Worm (Caenorhabditis elegans): ENCODE results near the gene M163.11.

M163.11 gene

DNA sequence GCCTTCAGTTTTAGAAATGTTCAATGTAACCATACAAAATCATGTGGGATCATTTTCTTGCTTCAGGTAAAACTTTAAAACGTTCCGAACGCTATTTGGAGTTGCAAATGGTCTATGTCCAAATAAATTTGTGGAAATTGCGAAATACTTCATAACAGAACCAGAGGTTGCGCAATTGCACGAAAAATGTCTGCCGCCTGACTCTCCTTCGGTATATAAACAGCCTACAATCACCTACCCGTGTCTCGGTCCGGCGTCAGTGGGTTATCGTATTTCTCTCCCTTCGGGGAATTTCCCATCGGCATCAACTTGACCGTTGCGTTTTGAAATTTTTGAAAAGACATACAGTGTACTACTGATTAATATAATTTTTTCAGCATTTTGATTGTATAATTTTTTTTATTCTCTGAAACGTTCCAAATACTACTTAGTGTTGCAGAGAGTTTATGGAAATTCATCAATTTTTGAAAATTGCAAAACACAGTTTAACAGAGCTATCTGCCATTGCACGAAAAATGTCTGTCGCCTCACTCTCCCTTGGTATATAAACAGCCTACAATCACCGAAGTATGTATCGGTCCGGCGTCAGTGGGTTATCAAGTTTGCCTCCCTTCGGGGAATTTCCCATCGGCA lies 2.4 kb upstream of the M163.11 start (continued):
- no peak for TF ChIP-seq nhr-76 (tag; optimal IDR thresholded peaks at IDR 0.05)
- TF ChIP-seq nhr-71 (tag; optimal IDR thresholded peaks at IDR 0.05), result peak; percentile 61
- no peak for TF ChIP-seq ceh-63 (GFP tag; optimal IDR thresholded peaks at IDR 0.05)
- peak in 2 of 3 experiments; percentile 15 to 30 for TF ChIP-seq dpl-1 (GFP tag; optimal IDR thresholded peaks at IDR 0.05)
- peak; percentile 51 for TF ChIP-seq jun-1 (tag; optimal IDR thresholded peaks at IDR 0.05)
- no peak for TF ChIP-seq aly-2 (tag; optimal IDR thresholded peaks at IDR 0.05)
- TF ChIP-seq mef-2 (tag; optimal IDR thresholded peaks at IDR 0.05), result no peak
- peak; percentile 38 to 57 (median 46) for TF ChIP-seq ceh-82 (tag; optimal IDR thresholded peaks at IDR 0.05)
- TF ChIP-seq egl-13 (tag; optimal IDR thresholded peaks at IDR 0.05), result no peak
- TF ChIP-seq lin-15B (tag; optimal IDR thresholded peaks at IDR 0.05), result no peak
- no peak for TF ChIP-seq blmp-1 (tag; optimal IDR thresholded peaks at IDR 0.05)
- peak; percentile 6 to 53 for TF ChIP-seq lsy-2 (tag; optimal IDR thresholded peaks at IDR 0.05)
- peak in 1 of 2 experiments; percentile 19 for TF ChIP-seq efl-1 (optimal IDR thresholded peaks at IDR 0.05)
- TF ChIP-seq efl-1 (GFP tag; optimal IDR thresholded peaks at IDR 0.05 in 1 of 2), result peak in 1 of 2 experiments; percentile 95
- no peak for TF ChIP-seq vab-15 (tag; optimal IDR thresholded peaks at IDR 0.05)
- no peak for TF ChIP-seq egl-27 (tag; optimal IDR thresholded peaks at IDR 0.05)
- peak; percentile 7 for TF ChIP-seq unc-130 (tag; optimal IDR thresholded peaks at IDR 0.05)
- TF ChIP-seq nhr-237 (tag; optimal IDR thresholded peaks at IDR 0.05), result no peak
- no peak for TF ChIP-seq ama-1 (optimal IDR thresholded peaks at IDR 0.05)
- no peak for TF ChIP-seq mab-9 (GFP tag; IDR thresholded peaks at IDR 0.05)
- no peak for TF ChIP-seq ceh-90 (tag; optimal IDR thresholded peaks at IDR 0.05)
- TF ChIP-seq aha-1 (tag; optimal IDR thresholded peaks at IDR 0.05), result no peak
- TF ChIP-seq C16A3.4 (tag; optimal IDR thresholded peaks at IDR 0.05), result peak; percentile 65
- TF ChIP-seq skn-1 (tag; optimal IDR thresholded peaks at IDR 0.05), result peak; percentile 83
- peak; percentile 56 for TF ChIP-seq elt-2 (tag; optimal IDR thresholded peaks at IDR 0.05)
- TF ChIP-seq C04F5.9 (tag; optimal IDR thresholded peaks at IDR 0.05), result no peak
- TF ChIP-seq nhr-11 (tag; optimal IDR thresholded peaks at IDR 0.05), result no peak
- peak; percentile 82 for TF ChIP-seq nhr-85 (tag)
- no peak for TF ChIP-seq ets-5 (GFP tag; IDR thresholded peaks at IDR 0.05)
- TF ChIP-seq lin-14 (GFP tag; optimal IDR thresholded peaks at IDR 0.05), result no peak
- no peak for TF ChIP-seq unc-30 (tag; optimal IDR thresholded peaks at IDR 0.05)
- peak in 1 of 2 experiments; percentile 50 for TF ChIP-seq mdl-1 (tag; optimal IDR thresholded peaks at IDR 0.05)
- TF ChIP-seq ztf-11 (tag; optimal IDR thresholded peaks at IDR 0.05), result no peak

DNA sequence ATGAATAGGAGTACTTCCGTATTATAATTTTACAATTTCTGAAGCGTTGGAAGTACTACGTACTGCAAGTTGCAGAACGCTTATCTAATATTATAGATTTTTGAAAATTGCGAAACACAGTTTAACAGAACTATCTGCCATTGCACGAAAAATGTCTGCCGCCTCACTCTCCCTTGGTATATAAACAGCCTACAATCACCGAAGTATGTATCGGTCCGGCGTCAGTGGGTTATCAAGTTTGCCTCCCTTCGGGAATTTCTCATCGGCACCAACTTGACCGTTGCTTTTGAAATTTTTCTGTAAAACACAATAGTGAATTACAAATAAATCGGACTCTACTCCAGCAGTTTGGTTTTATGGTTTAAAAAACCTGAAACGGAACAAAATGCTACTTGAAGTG lies 1.8 kb upstream of the M163.11 start:
- TF ChIP-seq pag-3 (tag; optimal IDR thresholded peaks at IDR 0.05; ENCODE audit: borderline replicate concordance, insufficient read depth), result no peak
- peak; percentile 18 for TF ChIP-seq nhr-47 (tag; optimal IDR thresholded peaks at IDR 0.05)
- peak; percentile 35 for TF ChIP-seq elt-2 (tag; optimal IDR thresholded peaks at IDR 0.05)
- TF ChIP-seq ceh-88 (GFP tag; IDR thresholded peaks at IDR 0.05), result no peak
- no peak for TF ChIP-seq C04F5.9 (tag; optimal IDR thresholded peaks at IDR 0.05)
- TF ChIP-seq aly-2 (tag; optimal IDR thresholded peaks at IDR 0.05), result no peak
- 0 out of 2 replicates have a peak, but pooled peaks have one; percentile 7 for TF ChIP-seq nhr-19 (GFP tag; conservative IDR thresholded peaks at IDR 0.05)
- TF ChIP-seq skn-1 (tag; optimal IDR thresholded peaks at IDR 0.05), result peak; percentile 2
- peak; percentile 95 for TF ChIP-seq snpc-4 (tag; optimal IDR thresholded peaks at IDR 0.05)
- peak; percentile 0 for TF ChIP-seq nhr-20 (tag; optimal IDR thresholded peaks at IDR 0.05)
- TF ChIP-seq fos-1 (tag; optimal IDR thresholded peaks at IDR 0.05), result no peak

DNA sequence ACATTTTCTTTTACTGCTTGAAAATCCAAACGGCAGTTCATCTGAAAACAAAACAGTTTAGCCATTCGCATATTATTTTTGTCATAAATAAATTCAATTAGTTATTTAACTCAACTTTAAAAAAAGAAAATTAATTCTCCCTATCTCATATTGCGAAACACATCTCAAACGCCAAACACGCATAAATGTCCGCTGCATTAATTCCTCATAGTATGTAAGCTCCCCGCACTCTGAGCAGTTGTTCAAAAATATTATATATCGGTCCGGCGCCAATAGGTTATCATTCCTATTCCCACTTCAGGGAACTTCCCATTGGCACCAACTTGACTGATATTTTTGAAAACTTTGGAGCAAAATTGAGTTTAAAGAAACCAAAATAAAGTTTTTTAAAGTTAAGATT lies 985 bp upstream of the M163.11 start:
- TF ChIP-seq fkh-4 (tag; optimal IDR thresholded peaks at IDR 0.05; ENCODE audit: borderline replicate concordance) (no peak), lin-15B (tag; optimal IDR thresholded peaks at IDR 0.05) (no peak), ceh-88 (GFP tag; IDR thresholded peaks at IDR 0.05) (no peak), ama-1 (optimal IDR thresholded peaks at IDR 0.05) (no peak), snpc-4 (tag; optimal IDR thresholded peaks at IDR 0.05) (peak; percentile 98), fos-1 (tag; optimal IDR thresholded peaks at IDR 0.05) (no peak), mep-1 (tag; optimal IDR thresholded peaks at IDR 0.05) (no peak), unc-86 (tag; optimal IDR thresholded peaks at IDR 0.05) (peak; percentile 42), ceh-90 (tag; optimal IDR thresholded peaks at IDR 0.05) (no peak), sox-4 (tag; optimal IDR thresholded peaks at IDR 0.05) (peak; percentile 64), zag-1 (tag; optimal IDR thresholded peaks at IDR 0.05) (no peak), dpl-1 (GFP tag; optimal IDR thresholded peaks at IDR 0.05) (no peak), pax-3 (tag; optimal IDR thresholded peaks at IDR 0.05) (peak; percentile 32), unc-62 (GFP tag; optimal IDR thresholded peaks at IDR 0.05) (no peak), ceh-63 (GFP tag; optimal IDR thresholded peaks at IDR 0.05) (no peak), sup-37 (GFP tag; optimal IDR thresholded peaks at IDR 0.05) (no peak), tbx-2 (tag; optimal IDR thresholded peaks at IDR 0.05) (peak; percentile 29), nhr-11 (tag; optimal IDR thresholded peaks at IDR 0.05) (no peak), skn-1 (tag; optimal IDR thresholded peaks at IDR 0.05) (peak; percentile 36), nhr-19 (GFP tag; conservative IDR thresholded peaks at IDR 0.05) (peak; percentile 20), lsy-2 (tag; optimal IDR thresholded peaks at IDR 0.05) (peak; percentile 23 to 42)
